Worm (Caenorhabditis elegans) whole organism, young adult: ENCODE measurements around the gene ndua-12.

Experiments used
- B0261.1 ChIP-seq: sonication (generic microtip); optimal IDR thresholded peaks from 2 replicates; lab custom pipeline; 2016; ENCODE audit warnings: mild to moderate bottlenecking, missing genetic modification characterization, moderate library complexity, missing compliant biosample characterization
- B0336.3 ChIP-seq: fragments of 200-800 bp; sonication (Bioruptor generic); IDR thresholded peaks from 2 replicates; pipeline ENCODE4 v1.3.6; 2022; ENCODE audit warnings: missing genetic modification characterization, missing compliant biosample characterization
- F10E7.11 ChIP-seq: sonication (generic microtip); optimal IDR thresholded peaks from 2 replicates; lab custom pipeline; 2017; ENCODE audit warnings: mild to moderate bottlenecking, missing genetic modification characterization, moderate library complexity, missing compliant biosample characterization
- F33H1.4 ChIP-seq: fragments of 200-800 bp; sonication (Bioruptor generic); IDR thresholded peaks from 2 replicates; pipeline ENCODE4 v1.3.6; 2022; ENCODE audit warnings: missing genetic modification reagents, missing genetic modification characterization, missing compliant biosample characterization
- F37B4.10 ChIP-seq: fragments of 200-800 bp; sonication (Bioruptor generic); IDR thresholded peaks from 2 replicates; pipeline ENCODE4 v1.3.6; 2022; ENCODE audit warnings: missing genetic modification characterization, missing compliant biosample characterization
- F57A8.1 ChIP-seq: fragments of 200-800 bp; sonication (Bioruptor generic); optimal IDR thresholded peaks from 2 replicates; lab custom pipeline; 2018; ENCODE audit warnings: mild to moderate bottlenecking, missing genetic modification characterization, moderate library complexity, missing compliant biosample characterization
- F57C9.4 ChIP-seq: sonication (generic microtip); optimal IDR thresholded peaks from 2 replicates; lab custom pipeline; 2017; ENCODE audit warnings: mild to moderate bottlenecking, missing genetic modification characterization, missing compliant biosample characterization
- K11D2.4 ChIP-seq: fragments of 200-800 bp; sonication (Bioruptor generic); IDR thresholded peaks from 2 replicates; pipeline ENCODE4 v1.3.6; 2022; ENCODE audit warnings: missing genetic modification reagents, missing genetic modification characterization, missing compliant biosample characterization
- K12H6.12 ChIP-seq: fragments of 200-800 bp; sonication (Bioruptor generic); optimal IDR thresholded peaks from 2 replicates; lab custom pipeline; 2018; ENCODE audit warnings: mild to moderate bottlenecking, missing genetic modification characterization, missing compliant biosample characterization
- T07F8.4 ChIP-seq: sonication (generic microtip); optimal IDR thresholded peaks from 2 replicates; lab custom pipeline; 2016; ENCODE audit warnings: mild to moderate bottlenecking, missing genetic modification characterization, moderate library complexity, missing compliant biosample characterization
- Y53G8AR.9 ChIP-seq: fragments of 200-800 bp; sonication (Bioruptor generic); conservative IDR thresholded peaks from 2 replicates; pipeline ENCODE4 v1.3.6; 2022; ENCODE audit warnings: missing genetic modification reagents, missing genetic modification characterization, missing compliant biosample characterization
- akir-1 ChIP-seq: fragments of 200-800 bp; sonication (Bioruptor generic); optimal IDR thresholded peaks from 2 replicates; lab custom pipeline; 2018; ENCODE audit warnings: mild to moderate bottlenecking, missing genetic modification characterization, moderate library complexity, missing compliant biosample characterization
- aptf-2 ChIP-seq: fragments of 200-800 bp; sonication (Bioruptor generic); conservative IDR thresholded peaks from 2 replicates; pipeline ENCODE4 v1.3.6; 2022; ENCODE audit warnings: missing genetic modification reagents, missing genetic modification characterization, missing compliant biosample characterization
- aptf-3 ChIP-seq: fragments of 200-800 bp; sonication (Bioruptor generic); IDR thresholded peaks from 2 replicates; pipeline ENCODE4 v1.3.6; 2022; ENCODE audit warnings: missing genetic modification characterization, missing compliant biosample characterization
- attf-6 ChIP-seq: fragments of 200-800 bp; sonication (Bioruptor generic); IDR thresholded peaks from 2 replicates; pipeline ENCODE4 v1.3.6; 2022; ENCODE audit warnings: missing genetic modification reagents, missing genetic modification characterization, missing compliant biosample characterization
- bed-2 ChIP-seq: fragments of 200-800 bp; sonication (Bioruptor generic); IDR thresholded peaks from 2 replicates; pipeline ENCODE4 v1.3.6; 2022; ENCODE audit warnings: missing genetic modification reagents, missing genetic modification characterization, missing compliant biosample characterization
- cebp-1 ChIP-seq, 2 experiments: fragments of 200-800 bp in 1 of 2; sonication (Bioruptor generic) in 1 of 2; sonication (generic microtip) in 1 of 2; IDR thresholded peaks in 1 of 2; optimal IDR thresholded peaks in 1 of 2; 2 replicates each; pipeline versions ENCODE4 v1.3.6 to Lab custom; 2017 to 2022; ENCODE audit warnings: missing compliant biosample characterization in 2 of 2, missing genetic modification characterization in 2 of 2, mild to moderate bottlenecking in 1 of 2, missing genetic modification reagents in 1 of 2, moderate library complexity in 1 of 2
- ceh-40 ChIP-seq: fragments of 200-800 bp; sonication (Bioruptor generic); IDR thresholded peaks from 2 replicates; pipeline ENCODE4 v1.3.6; 2022; ENCODE audit warnings: missing genetic modification characterization, missing compliant biosample characterization
- ceh-91 ChIP-seq: fragments of 200-800 bp; sonication (Bioruptor generic); IDR thresholded peaks from 2 replicates; pipeline ENCODE4 v1.3.6; 2022; ENCODE audit warnings: missing genetic modification reagents, missing genetic modification characterization, missing compliant biosample characterization
- die-1 ChIP-seq: sonication (generic microtip); optimal IDR thresholded peaks from 2 replicates; lab custom pipeline; 2016; ENCODE audit warnings: missing genotype, mild to moderate bottlenecking, missing genetic modification characterization, missing compliant biosample characterization
- dox-1 ChIP-seq: fragments of 200-800 bp; sonication (Bioruptor generic); IDR thresholded peaks from 2 replicates; pipeline ENCODE4 v1.3.6; 2022; ENCODE audit warnings: missing genetic modification reagents, missing genetic modification characterization, missing compliant biosample characterization
- dpff-1 ChIP-seq: sonication (generic microtip); optimal IDR thresholded peaks from 2 replicates; lab custom pipeline; 2017; ENCODE audit warnings: mild to moderate bottlenecking, missing genetic modification characterization, missing compliant biosample characterization
- efl-1 ChIP-seq: fragments of 150-350 bp; optimal IDR thresholded peaks from 2 replicates; lab custom pipeline; 2014; ENCODE audit warnings: missing biosample characterization, missing genetic modification reagents, missing genetic modification characterization
- egl-18 ChIP-seq: fragments of 200-800 bp; sonication (Bioruptor generic); IDR thresholded peaks from 2 replicates; pipeline ENCODE4 v1.3.6; 2022; ENCODE audit warnings: missing genetic modification reagents, missing genetic modification characterization, missing compliant biosample characterization
- egrh-3 ChIP-seq: fragments of 200-800 bp; sonication (Bioruptor generic); IDR thresholded peaks from 2 replicates; pipeline ENCODE4 v1.3.6; 2022; ENCODE audit warnings: missing genetic modification reagents, missing genetic modification characterization, missing compliant biosample characterization
- lin-26 ChIP-seq: fragments of 200-800 bp; sonication (Bioruptor generic); IDR thresholded peaks from 2 replicates; pipeline ENCODE4 v1.3.6; 2022; ENCODE audit warnings: missing genetic modification reagents, missing genetic modification characterization, missing compliant biosample characterization
- lin-54 ChIP-seq: fragments of 200-800 bp; sonication (Bioruptor generic); optimal IDR thresholded peaks from 2 replicates; lab custom pipeline; 2018; ENCODE audit warnings: mild to moderate bottlenecking, missing genetic modification characterization, missing compliant biosample characterization
- madf-3 ChIP-seq: fragments of 200-800 bp; sonication (Bioruptor generic); IDR thresholded peaks from 2 replicates; pipeline ENCODE4 v1.3.6; 2022; ENCODE audit warnings: missing genetic modification reagents, missing genetic modification characterization, missing compliant biosample characterization
- nfyb-1 ChIP-seq: fragments of 200-800 bp; sonication (Bioruptor generic); IDR thresholded peaks from 2 replicates; pipeline ENCODE4 v1.3.6; 2022; ENCODE audit warnings: missing genetic modification reagents, missing genetic modification characterization, missing compliant biosample characterization
- nhr-27 ChIP-seq: fragments of 200-800 bp; sonication (Bioruptor generic); optimal IDR thresholded peaks from 2 replicates; lab custom pipeline; 2018; ENCODE audit warnings: mild to moderate bottlenecking, missing genetic modification characterization, moderate library complexity, missing compliant biosample characterization
- nhr-80 ChIP-seq: sonication (generic microtip); optimal IDR thresholded peaks from 2 replicates; lab custom pipeline; 2016; ENCODE audit warnings: missing genetic modification characterization, missing compliant biosample characterization
- pbrm-1 ChIP-seq: fragments of 200-800 bp; sonication (Bioruptor generic); IDR thresholded peaks from 2 replicates; pipeline ENCODE4 v1.3.6; 2022; ENCODE audit warnings: missing genetic modification reagents, missing genetic modification characterization, missing compliant biosample characterization
- rcor-1 ChIP-seq: fragments of 200-800 bp; sonication (Bioruptor generic); IDR thresholded peaks from 2 replicates; pipeline ENCODE4 v1.3.6; 2022; ENCODE audit warnings: missing genetic modification reagents, missing genetic modification characterization, missing compliant biosample characterization
- rec-8 ChIP-seq, 2 experiments: sonication (generic microtip); optimal IDR thresholded peaks; 2 replicates each; lab custom pipeline; 2016; ENCODE audit warnings: mild to moderate bottlenecking in 2 of 2, missing genetic modification characterization in 2 of 2, missing genetic modification reagents in 2 of 2, missing genotype in 2 of 2, missing biosample characterization in 1 of 2, missing compliant biosample characterization in 1 of 2, moderate library complexity in 1 of 2
- repo-1 ChIP-seq: sonication (generic microtip); optimal IDR thresholded peaks from 2 replicates; lab custom pipeline; 2017; ENCODE audit warnings: mild to moderate bottlenecking, missing genetic modification characterization, missing compliant biosample characterization
- sea-2 ChIP-seq: fragments of 200-800 bp; sonication (Bioruptor generic); IDR thresholded peaks from 2 replicates; pipeline ENCODE4 v1.3.6; 2022; ENCODE audit warnings: missing genetic modification characterization, missing compliant biosample characterization
- snpc-1.1 ChIP-seq: sonication (generic microtip); optimal IDR thresholded peaks from 2 replicates; lab custom pipeline; 2017; ENCODE audit warnings: missing genetic modification characterization, mild to moderate bottlenecking, missing compliant biosample characterization, antibody characterized with exemption, moderate library complexity, missing genotype, missing genetic modification reagents; ENCODE audit not compliant: insufficient read depth
- snpc-4 ChIP-seq, 5 experiments: fragments of 150-350 bp in 1 of 5; sonication (generic microtip) in 4 of 5; optimal IDR thresholded peaks; 2 replicates each; lab custom pipeline; 2014 to 2018; ENCODE audit warnings: missing genetic modification characterization in 5 of 5, missing biosample characterization in 3 of 5, antibody characterized with exemption in 2 of 5, mild to moderate bottlenecking in 2 of 5, missing compliant biosample characterization in 2 of 5, missing genotype in 2 of 5, moderate library complexity in 2 of 5, missing genetic modification reagents in 1 of 5
- tlf-1 ChIP-seq: fragments of 200-800 bp; sonication (Bioruptor generic); optimal IDR thresholded peaks from 2 replicates; lab custom pipeline; 2018; ENCODE audit warnings: mild to moderate bottlenecking, missing genetic modification characterization, missing compliant biosample characterization
- unc-130 ChIP-seq: sonication (generic microtip); optimal IDR thresholded peaks from 2 replicates; lab custom pipeline; 2016; ENCODE audit warnings: missing genetic modification reagents, missing genetic modification characterization, missing compliant biosample characterization
- unc-62 ChIP-seq: fragments of 150-350 bp; optimal IDR thresholded peaks from 2 replicates; lab custom pipeline; 2014; ENCODE audit warnings: missing biosample characterization, missing genetic modification reagents, missing genetic modification characterization
- ztf-22 ChIP-seq: fragments of 200-800 bp; sonication (Bioruptor generic); optimal IDR thresholded peaks from 2 replicates; lab custom pipeline; 2018; ENCODE audit warnings: mild to moderate bottlenecking, missing genetic modification characterization, moderate library complexity, missing compliant biosample characterization
- ztf-25 ChIP-seq: fragments of 200-800 bp; sonication (Bioruptor generic); IDR thresholded peaks from 2 replicates; pipeline ENCODE4 v1.3.6; 2022; ENCODE audit warnings: missing genetic modification reagents, missing genetic modification characterization, missing compliant biosample characterization
- ztf-26 ChIP-seq: sonication (generic microtip); optimal IDR thresholded peaks from 2 replicates; lab custom pipeline; 2017; ENCODE audit warnings: missing genetic modification characterization, missing compliant biosample characterization

The ndua-12 gene

DNA sequence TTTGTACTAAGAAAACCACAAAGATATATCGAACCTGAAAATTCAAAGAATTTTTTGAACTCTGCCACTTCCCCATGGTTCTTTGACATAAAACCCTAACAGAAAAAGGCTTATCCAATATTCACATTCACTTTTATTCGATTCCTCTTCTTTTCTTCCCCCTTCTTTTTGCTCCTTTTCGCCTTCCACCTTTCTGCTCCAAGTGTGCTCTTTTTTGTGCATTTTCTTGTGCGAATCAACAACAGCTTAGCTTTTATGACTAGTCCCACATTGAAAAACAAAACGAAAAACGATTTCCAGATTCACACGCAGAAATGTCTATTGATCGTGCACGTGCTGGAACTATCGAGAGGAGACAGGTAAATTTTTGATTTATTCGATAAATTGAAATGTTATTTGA lies 31.9 kb upstream of the ndua-12 start, which contains the start of gene Y54G2A.41:
Gene Y54G2A.41, plus strand, starts transcription at position 301 of the 400 bp plus-strand sequence.
- TF ChIP-seq Y53G8AR.9 (GFP tag; lab: Robert Waterston, UW), result no peak
- no peak for TF ChIP-seq pbrm-1 (GFP tag; lab: Robert Waterston, UW)
- TF ChIP-seq ztf-25, result no peak
- no peak for TF ChIP-seq T07F8.4 (tag; lab: Kevin White, UChicago)
- no peak for TF ChIP-seq lin-26
- TF ChIP-seq F33H1.4 (GFP tag; lab: Robert Waterston, UW), result no peak
- TF ChIP-seq attf-6 (GFP tag; lab: Robert Waterston, UW), result no peak
- TF ChIP-seq unc-62 (GFP tag; lab: Kevin White, UChicago), result no peak
- no peak for TF ChIP-seq F57A8.1 (GFP tag; lab: Kevin White, UChicago)
- no peak for TF ChIP-seq nhr-80 (tag; lab: Kevin White, UChicago)
- no peak for TF ChIP-seq aptf-3 (GFP tag; lab: Robert Waterston, UW)
- no peak for TF ChIP-seq B0336.3 (GFP tag; lab: Robert Waterston, UW)
- no peak for TF ChIP-seq die-1 (tag; lab: Kevin White, UChicago)
- TF ChIP-seq ceh-40 (GFP tag; lab: Robert Waterston, UW), result no peak
- TF ChIP-seq F37B4.10, result no peak

DNA sequence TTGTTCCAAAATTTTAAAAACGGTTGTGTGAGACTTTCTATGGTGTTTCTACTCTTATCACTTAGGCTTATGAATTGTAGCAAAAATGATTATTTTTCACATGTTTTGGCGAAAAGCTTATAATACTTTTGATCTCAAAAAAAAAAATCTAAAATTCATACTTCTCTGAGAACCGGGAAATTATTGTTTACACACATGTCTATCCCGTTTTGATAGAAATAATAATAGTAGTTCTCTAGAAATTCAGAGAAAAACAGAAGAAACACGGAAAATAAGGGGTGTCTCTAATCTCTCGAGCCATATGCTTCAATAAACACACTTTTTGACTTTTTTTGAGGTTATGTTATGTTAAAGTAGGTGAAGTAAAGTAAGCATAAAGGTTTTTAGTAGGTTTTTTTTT lies 31.0 kb upstream of the ndua-12 start:
- no peak for TF ChIP-seq nfyb-1 (GFP tag; lab: Robert Waterston, UW)
- TF ChIP-seq tlf-1 (GFP tag; lab: Kevin White, UChicago), result no peak
- no peak for TF ChIP-seq pbrm-1 (GFP tag; lab: Robert Waterston, UW)
- no peak for TF ChIP-seq ztf-26 (tag; lab: Kevin White, UChicago)
- TF ChIP-seq B0261.1, result no peak
- no peak for TF ChIP-seq F10E7.11 (tag; lab: Kevin White, UChicago)
- no peak for TF ChIP-seq aptf-2
- no peak for TF ChIP-seq bed-2
- no peak for TF ChIP-seq ztf-22 (GFP tag; lab: Kevin White, UChicago)
- TF ChIP-seq dpff-1 (tag; lab: Kevin White, UChicago), result no peak
- no peak for TF ChIP-seq Y53G8AR.9 (GFP tag; lab: Robert Waterston, UW)
- TF ChIP-seq akir-1, result no peak
- TF ChIP-seq sea-2 (GFP tag; lab: Robert Waterston, UW), result no peak
- TF ChIP-seq efl-1 (GFP tag; lab: Kevin White, UChicago), result no peak
- TF ChIP-seq egrh-3, result no peak
- TF ChIP-seq repo-1 (tag; lab: Kevin White, UChicago), result no peak
- TF ChIP-seq rec-8 (tag; optimal IDR thresholded peaks at IDR 0.05; lab: Kevin White, UChicago), result no peak
- TF ChIP-seq ceh-91 (GFP tag; lab: Robert Waterston, UW), result no peak

DNA sequence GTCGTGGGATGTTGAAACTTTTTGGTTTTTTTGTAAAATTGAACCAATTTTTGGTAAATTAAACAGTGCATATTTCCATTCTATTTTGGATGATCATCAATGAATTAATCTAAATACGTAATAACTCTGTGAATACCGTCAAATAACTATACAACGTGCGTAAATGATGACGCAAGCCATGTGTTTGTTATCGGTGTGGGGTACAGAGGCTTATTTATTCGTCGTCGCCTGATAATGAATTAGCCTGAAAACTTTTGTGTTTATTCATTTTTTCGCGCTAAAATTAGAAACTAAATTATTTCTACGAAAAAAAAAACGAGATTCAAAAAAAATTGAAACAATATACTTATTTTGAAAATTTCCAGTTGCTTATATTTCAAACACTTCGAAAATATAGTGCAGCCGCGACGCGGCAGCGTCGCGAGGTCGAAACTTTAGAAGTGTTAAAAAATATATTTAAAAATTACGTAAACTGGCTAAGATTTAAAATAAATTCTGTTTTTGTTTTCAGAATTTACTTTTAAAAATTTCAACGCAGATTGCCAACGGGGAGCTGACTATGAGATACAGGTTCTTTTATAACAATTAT lies 29.3 kb upstream of the ndua-12 start:
- TF ChIP-seq snpc-4 (GFP tag; optimal IDR thresholded peaks at IDR 0.05; lab: Kevin White, UChicago), result no peak
- TF ChIP-seq snpc-4 (tag; optimal IDR thresholded peaks at IDR 0.05; lab: Kevin White, UChicago), result no peak
- no peak for TF ChIP-seq egl-18 (GFP tag; lab: Robert Waterston, UW)
- TF ChIP-seq nhr-27 (tag; lab: Kevin White, UChicago), result no peak
- TF ChIP-seq snpc-1.1 (tag; lab: Kevin White, UChicago), result no peak
- TF ChIP-seq repo-1 (tag; lab: Kevin White, UChicago), result no peak
- no peak for TF ChIP-seq K11D2.4 (GFP tag; lab: Robert Waterston, UW)
- no peak for TF ChIP-seq F57C9.4 (tag; lab: Kevin White, UChicago)
- TF ChIP-seq lin-54 (GFP tag; lab: Kevin White, UChicago), result no peak
- no peak for TF ChIP-seq madf-3 (GFP tag; lab: Robert Waterston, UW)
- TF ChIP-seq ceh-40 (GFP tag; lab: Robert Waterston, UW), result no peak
- TF ChIP-seq dox-1, result no peak
- TF ChIP-seq cebp-1 (GFP tag; IDR thresholded peaks at IDR 0.05; lab: Robert Waterston, UW), result no peak
- TF ChIP-seq cebp-1 (tag; optimal IDR thresholded peaks at IDR 0.05; lab: Kevin White, UChicago), result no peak
- TF ChIP-seq K12H6.12 (tag; lab: Kevin White, UChicago), result no peak
- no peak for TF ChIP-seq unc-130 (GFP tag; lab: Kevin White, UChicago)
- TF ChIP-seq nhr-80 (tag; lab: Kevin White, UChicago), result no peak
- no peak for TF ChIP-seq ztf-25
- TF ChIP-seq tlf-1 (GFP tag; lab: Kevin White, UChicago), result no peak
- TF ChIP-seq rcor-1, result no peak
- TF ChIP-seq akir-1, result no peak
- TF ChIP-seq, all 124 proteins: peak for 0
